Worm (Caenorhabditis elegans): Measurements from ENCODE around the gene F16G10.13.

The F16G10.13 gene

DNA sequence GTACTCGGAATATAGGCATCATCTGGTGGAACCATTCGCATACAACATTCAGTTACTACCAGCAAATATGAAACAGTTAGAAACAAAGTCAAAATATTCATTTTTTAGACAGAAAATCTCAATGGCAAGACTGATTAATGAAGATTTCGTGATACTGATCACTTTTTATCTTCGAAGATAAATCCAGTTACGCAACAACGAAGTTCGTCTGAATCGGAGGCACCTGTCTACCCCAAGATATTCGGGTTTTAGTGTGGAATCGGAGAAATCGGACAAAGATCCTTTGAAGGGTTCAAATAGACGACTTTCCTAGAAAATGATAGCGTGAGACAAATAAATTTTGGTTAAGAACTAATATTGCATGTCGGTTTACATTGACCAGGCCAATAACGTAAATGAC is at the start of gene F16G10.13:
Gene F16G10.13, minus strand, starts transcription at position 101 of the 400 bp plus-strand sequence.
- TF ChIP-seq cnd-1 (tag; optimal IDR thresholded peaks at IDR 0.05) (no peak), mep-1 (tag; optimal IDR thresholded peaks at IDR 0.05) (no peak), bed-3 (GFP tag; optimal IDR thresholded peaks at IDR 0.05) (no peak), ztf-11 (tag; optimal IDR thresholded peaks at IDR 0.05) (no peak), unc-39 (tag; optimal IDR thresholded peaks at IDR 0.05) (no peak), mab-5 (tag; optimal IDR thresholded peaks at IDR 0.05) (no peak), zip-8 (tag; optimal IDR thresholded peaks at IDR 0.05) (no peak), pha-4 (tag; optimal IDR thresholded peaks at IDR 0.05) (no peak), ham-2 (GFP tag; optimal IDR thresholded peaks at IDR 0.05) (no peak), unc-120 (tag; optimal IDR thresholded peaks at IDR 0.05; ENCODE audit: poor library complexity, severe bottlenecking) (no peak)

DNA sequence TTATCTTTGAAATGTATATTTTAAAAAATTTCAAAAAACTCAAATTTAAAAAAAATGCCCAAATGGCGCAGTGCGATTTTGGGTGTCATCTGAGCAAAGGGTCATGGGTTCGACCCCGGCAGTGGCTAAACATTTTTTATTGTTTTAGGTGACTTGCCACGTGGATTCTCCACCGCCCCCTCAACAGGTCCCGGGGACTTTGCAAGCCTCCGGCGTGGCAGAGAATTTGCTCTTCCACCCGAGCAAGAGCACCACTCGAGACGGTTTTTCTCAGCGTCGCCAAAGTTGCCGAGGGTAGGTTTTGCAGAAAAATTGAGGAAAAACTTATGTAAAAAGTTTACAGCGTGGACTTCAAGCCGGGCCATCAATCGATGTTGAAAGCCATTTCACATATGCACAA is 49.4 kb upstream of the F16G10.13 start:
- TF ChIP-seq mls-2 (tag; optimal IDR thresholded peaks at IDR 0.05) (no peak), ceh-83 (GFP tag; optimal IDR thresholded peaks at IDR 0.05) (peak; percentile 31)

DNA sequence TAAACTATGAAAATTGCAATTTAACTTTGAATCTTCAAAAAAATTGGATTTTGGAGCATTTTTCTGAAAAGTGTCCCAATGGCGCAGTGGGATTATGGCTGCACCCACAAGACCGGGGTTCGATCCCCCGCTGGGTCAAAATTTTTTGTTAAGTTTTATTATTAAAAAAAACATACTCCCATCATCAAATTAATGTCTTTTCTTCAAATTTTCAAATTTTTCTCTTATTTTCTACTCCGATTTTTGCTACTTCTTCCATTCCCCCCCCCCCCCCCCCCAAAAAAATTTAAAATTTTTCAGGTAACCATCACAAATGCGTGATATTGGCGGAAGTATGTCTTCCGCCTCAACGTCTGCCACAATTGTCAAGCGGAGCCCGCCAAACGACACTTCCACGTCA is 47.2 kb upstream of the F16G10.13 start, which contains the start of gene vab-19:
Gene vab-19, plus strand, starts transcription at position 301 of the 400 bp plus-strand sequence.
- TF ChIP-seq mep-1 (tag; optimal IDR thresholded peaks at IDR 0.05) (no peak), sptf-1 (tag; optimal IDR thresholded peaks at IDR 0.05) (no peak), elt-1 (tag; optimal IDR thresholded peaks at IDR 0.05; ENCODE audit: borderline replicate concordance, insufficient read depth) (no peak), tbx-8 (GFP tag; optimal IDR thresholded peaks at IDR 0.05) (no peak), ceh-43 (GFP tag; optimal IDR thresholded peaks at IDR 0.05) (no peak), nhr-76 (tag; optimal IDR thresholded peaks at IDR 0.05) (no peak), drap-1 (GFP tag; optimal IDR thresholded peaks at IDR 0.05) (no peak), M03D4.4 (tag; optimal IDR thresholded peaks at IDR 0.05) (no peak), ceh-83 (GFP tag; optimal IDR thresholded peaks at IDR 0.05) (no peak), lin-32 (GFP tag; optimal IDR thresholded peaks at IDR 0.05) (no peak), nhr-28 (tag; optimal IDR thresholded peaks at IDR 0.05) (no peak), nhr-12 (tag; optimal IDR thresholded peaks at IDR 0.05) (no peak), mab-5 (tag; optimal IDR thresholded peaks at IDR 0.05) (no peak), unc-39 (tag; optimal IDR thresholded peaks at IDR 0.05) (no peak), ces-1 (GFP tag; optimal IDR thresholded peaks at IDR 0.05) (no peak)

ce11 chrII:2442243-2442642 is 46.5 kb upstream of the F16G10.13 start:
- TF ChIP-seq ztf-11 (tag; optimal IDR thresholded peaks at IDR 0.05) (no peak), nhr-237 (tag; optimal IDR thresholded peaks at IDR 0.05) (no peak), drap-1 (GFP tag; optimal IDR thresholded peaks at IDR 0.05) (no peak), lin-13 (tag; optimal IDR thresholded peaks at IDR 0.05) (no peak), nhr-2 (tag; optimal IDR thresholded peaks at IDR 0.05) (no peak), hlh-1 (tag; optimal IDR thresholded peaks at IDR 0.05) (no peak)

- TF ChIP-seq elt-1 (tag; optimal IDR thresholded peaks at IDR 0.05; ENCODE audit: borderline replicate concordance, insufficient read depth) (no peak), ces-1 (GFP tag; optimal IDR thresholded peaks at IDR 0.05) (peak; percentile 63), zip-8 (tag; optimal IDR thresholded peaks at IDR 0.05) (no peak), lin-32 (GFP tag; optimal IDR thresholded peaks at IDR 0.05) (no peak), sem-2 (GFP tag; optimal IDR thresholded peaks at IDR 0.05) (no peak)
Observed at ce11 chrII:2440312-2440711, 44.5 kb upstream of the F16G10.13 start.

ce11 chrII:2438944-2439343 is 43.2 kb upstream of the F16G10.13 start:
- no peak for TF ChIP-seq ceh-83 (GFP tag; optimal IDR thresholded peaks at IDR 0.05)
- no peak for TF ChIP-seq snpc-4 (tag; optimal IDR thresholded peaks at IDR 0.05)
- TF ChIP-seq unc-62 (GFP tag; optimal IDR thresholded peaks at IDR 0.05), result no peak
- TF ChIP-seq ces-1 (GFP tag; optimal IDR thresholded peaks at IDR 0.05), result no peak
- TF ChIP-seq lin-32 (GFP tag; optimal IDR thresholded peaks at IDR 0.05), result no peak
- TF ChIP-seq unc-39 (tag; optimal IDR thresholded peaks at IDR 0.05), result no peak
- TF ChIP-seq pha-4 (tag; optimal IDR thresholded peaks at IDR 0.05), result no peak
- no peak for TF ChIP-seq ceh-39 (tag; optimal IDR thresholded peaks at IDR 0.05)
- TF ChIP-seq drap-1 (GFP tag; optimal IDR thresholded peaks at IDR 0.05), result no peak
- TF ChIP-seq cnd-1 (tag; optimal IDR thresholded peaks at IDR 0.05), result no peak
- TF ChIP-seq ceh-43 (GFP tag; optimal IDR thresholded peaks at IDR 0.05), result no peak
- no peak for TF ChIP-seq mab-5 (tag; optimal IDR thresholded peaks at IDR 0.05)
- TF ChIP-seq nhr-12 (tag; optimal IDR thresholded peaks at IDR 0.05), result no peak
- no peak for TF ChIP-seq nhr-237 (tag; optimal IDR thresholded peaks at IDR 0.05)
- no peak for TF ChIP-seq hlh-1 (tag; optimal IDR thresholded peaks at IDR 0.05)
- no peak for TF ChIP-seq ham-2 (GFP tag; optimal IDR thresholded peaks at IDR 0.05)

All from whole organism, mixed stage, embryonic.